Fruit fly (Drosophila melanogaster): ENCODE measurements around the gene hwt.

The hwt gene

DNA sequence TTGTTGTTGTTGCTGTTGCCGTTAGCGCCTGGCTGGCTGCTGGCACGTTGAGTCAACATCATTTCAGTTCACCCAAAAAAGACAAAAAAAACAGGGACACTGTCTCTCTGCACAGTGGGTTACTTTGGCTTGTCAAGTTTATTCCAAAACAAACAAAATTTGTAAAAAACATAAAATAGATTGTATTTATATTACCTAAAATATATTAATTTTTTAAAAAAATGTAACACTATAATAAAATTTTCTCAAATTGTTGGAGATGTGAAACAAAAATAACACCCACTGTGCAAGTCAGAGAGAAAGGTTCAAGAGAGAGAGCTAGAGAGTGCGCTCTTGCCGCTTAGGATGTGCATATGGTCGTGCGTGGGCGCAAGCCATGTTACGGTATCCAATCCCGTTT, 589 bp downstream of the hwt start (continued):
- TF ChIP-seq CG8924 (tag; optimal IDR thresholded peaks at IDR 0.05) = peak; percentile 87
- TF ChIP-seq CG31224 (GFP tag; IDR thresholded peaks at IDR 0.05) = peak; percentile 70
- TF ChIP-seq Bteb2 (GFP tag; optimal IDR thresholded peaks at IDR 0.05) = no peak
- TF ChIP-seq CG10654 (GFP tag; optimal IDR thresholded peaks at IDR 0.05) = peak; percentile 45
- peak; percentile 22; the same call in 1 of the 3 replicates for TF ChIP-seq otp (GFP tag; IDR thresholded peaks at IDR 0.05)
- 0 out of 3 replicates have a peak, but pooled peaks have one; percentile 63 for TF ChIP-seq H15 (GFP tag; IDR thresholded peaks at IDR 0.05)
- peak; percentile 75 for TF ChIP-seq CG18619 (GFP tag; optimal IDR thresholded peaks at IDR 0.05)
- no peak for TF ChIP-seq nerfin-2 (GFP tag; IDR thresholded peaks at IDR 0.05; ENCODE audit: partially characterized antibody)
- no peak for TF ChIP-seq zen (tag; optimal IDR thresholded peaks at IDR 0.05)
- TF ChIP-seq CG1024 (GFP tag; IDR thresholded peaks at IDR 0.05) = peak; percentile 49; the same call in 1 of the 2 replicates
- TF ChIP-seq dati (GFP tag; IDR thresholded peaks at IDR 0.05) = no peak
- no peak for TF ChIP-seq knrl (GFP tag; IDR thresholded peaks at IDR 0.05; ENCODE audit: partially characterized antibody)
- TF ChIP-seq gsb (GFP tag; IDR thresholded peaks at IDR 0.05) = peak; percentile 42
- no peak for TF ChIP-seq HLH4C (GFP tag; IDR thresholded peaks at IDR 0.05; ENCODE audit: partially characterized antibody)
- TF ChIP-seq C15 (GFP tag; IDR thresholded peaks at IDR 0.05) = peak; percentile 60; the same call in 1 of the 3 replicates
- peak; percentile 91 for TF ChIP-seq Fer3 (tag; optimal IDR thresholded peaks at IDR 0.05)
- peak; percentile 48 for TF ChIP-seq CG14710 (tag; optimal IDR thresholded peaks at IDR 0.05)
- peak; percentile 8 for TF ChIP-seq CG18476 (GFP tag; optimal IDR thresholded peaks at IDR 0.05)
- no peak for TF ChIP-seq Spps (tag; optimal IDR thresholded peaks at IDR 0.05)
- TF ChIP-seq CG4404 (GFP tag; IDR thresholded peaks at IDR 0.05) = peak; percentile 45; the same call in 1 of the 2 replicates
- TF ChIP-seq CG6272 (GFP tag; IDR thresholded peaks at IDR 0.05) = peak; percentile 53
- peak; percentile 47; the same call in 1 of the 2 replicates for TF ChIP-seq MBD-R2 (GFP tag; IDR thresholded peaks at IDR 0.05)
- TF ChIP-seq gro (GFP tag; optimal IDR thresholded peaks at IDR 0.05) = no peak
- TF ChIP-seq sna (GFP tag; IDR thresholded peaks at IDR 0.05; ENCODE audit: partially characterized antibody) = no peak
- no peak for TF ChIP-seq aop (GFP tag; IDR thresholded peaks at IDR 0.05)
- TF ChIP-seq Sry-δ (GFP tag; optimal IDR thresholded peaks at IDR 0.05) = no peak
- no peak for TF ChIP-seq kni (GFP tag; optimal IDR thresholded peaks at IDR 0.05)
- peak; percentile 89 for TF ChIP-seq CG14014 (GFP tag; IDR thresholded peaks at IDR 0.05)
- peak; percentile 51 for TF ChIP-seq abd-A (tag; optimal IDR thresholded peaks at IDR 0.05)
- TF ChIP-seq HHEX (GFP tag; optimal IDR thresholded peaks at IDR 0.05) = peak; percentile 81
- TF ChIP-seq NfI (GFP tag; optimal IDR thresholded peaks at IDR 0.05) = peak; percentile 85
- TF ChIP-seq CG12391 (tag; optimal IDR thresholded peaks at IDR 0.05) = peak; percentile 83
- peak; percentile 40; the same call in 1 of the 2 replicates for TF ChIP-seq Poxn (GFP tag; IDR thresholded peaks at IDR 0.05)
- peak; percentile 75 for TF ChIP-seq Ptx1 (GFP tag; IDR thresholded peaks at IDR 0.05)
- peak; percentile 80 for TF ChIP-seq CG17385 (GFP tag; optimal IDR thresholded peaks at IDR 0.05)
- TF ChIP-seq CG2116 (GFP tag; optimal IDR thresholded peaks at IDR 0.05) = peak; percentile 15
- no peak for TF ChIP-seq yki (optimal IDR thresholded peaks at IDR 0.05)
- no peak for TF ChIP-seq CG12236 (GFP tag; optimal IDR thresholded peaks at IDR 0.05)
- TF ChIP-seq dmrt99B (tag; optimal IDR thresholded peaks at IDR 0.05) = peak; percentile 88
- TF ChIP-seq CG31441 (GFP tag; IDR thresholded peaks at IDR 0.05) = peak; percentile 84
- TF ChIP-seq gsb-n (tag; optimal IDR thresholded peaks at IDR 0.05) = peak; percentile 67
- TF ChIP-seq CG10267 (tag; optimal IDR thresholded peaks at IDR 0.05) = peak; percentile 70
- TF ChIP-seq Atf6 (GFP tag; IDR thresholded peaks at IDR 0.05) = peak; percentile 88
- TF ChIP-seq wdn (GFP tag; IDR thresholded peaks at IDR 0.05) = peak; percentile 72
- TF ChIP-seq vfl (GFP tag; optimal IDR thresholded peaks at IDR 0.05) = no peak
- peak; percentile 58 for TF ChIP-seq ssp (GFP tag; IDR thresholded peaks at IDR 0.05)
- peak; percentile 53 for TF ChIP-seq D19B (GFP tag; optimal IDR thresholded peaks at IDR 0.05)
- no peak for TF ChIP-seq CG3838 (GFP tag; optimal IDR thresholded peaks at IDR 0.05)
- peak; percentile 91 for TF ChIP-seq CG10147 (GFP tag; optimal IDR thresholded peaks at IDR 0.05)
- TF ChIP-seq CG15601 (tag; optimal IDR thresholded peaks at IDR 0.05) = peak; percentile 57
- no peak for TF ChIP-seq CG7786 (GFP tag; optimal IDR thresholded peaks at IDR 0.05)
